Worm (Caenorhabditis elegans): ENCODE data around the gene madf-1.

- TF ChIP-seq W03F9.2 (tag; optimal IDR thresholded peaks at IDR 0.05) (no peak), him-1 (tag; optimal IDR thresholded peaks at IDR 0.05) (no peak), dao-5 (tag; optimal IDR thresholded peaks at IDR 0.05) (no peak)
These were observed 16.5 kb upstream of the madf-1 start for ce11 chrIV:848207-848606.
